Fruit fly (Drosophila melanogaster) S2 (cell line): ENCODE results near the gene CG8159.

ENCODE experiments used
- CG8478 ChIP-seq: fragments of >200 bp; optimal IDR thresholded peaks from 2 replicates; lab custom pipeline; 2018
- CTCF ChIP-seq, 2 experiments: fragments of >200 bp; optimal IDR thresholded peaks; 2 replicates each; lab custom pipeline; 2018

DNA sequence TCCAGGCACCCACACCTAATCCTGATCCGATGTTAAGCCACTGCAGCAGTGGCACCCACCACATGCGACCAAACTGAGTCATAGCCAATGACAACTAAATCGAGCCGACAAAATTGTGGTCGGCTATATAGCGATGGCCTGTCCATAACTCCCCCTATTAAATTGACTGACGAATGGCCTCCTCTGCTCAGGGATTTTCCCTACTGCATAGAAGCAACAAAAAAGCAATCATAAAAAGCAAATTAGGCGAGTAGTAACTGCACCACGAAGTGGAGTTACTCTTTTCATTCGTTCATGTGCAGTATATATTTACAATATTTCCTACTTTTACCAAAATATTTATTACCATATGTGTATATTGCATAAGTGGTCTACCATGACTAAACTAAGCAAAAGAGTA, 45.9 kb downstream of the CG8159 start, which contains the start of gene CG13318:
- TF ChIP-seq CTCF (optimal IDR thresholded peaks at IDR 0.05; lab: Kevin White, UChicago): no peak
- TF ChIP-seq CG8478 (lab: Kevin White, UChicago): no peak
